Fruit fly (Drosophila melanogaster): ENCODE measurements around the gene Rcc1.

The Rcc1 gene

DNA sequence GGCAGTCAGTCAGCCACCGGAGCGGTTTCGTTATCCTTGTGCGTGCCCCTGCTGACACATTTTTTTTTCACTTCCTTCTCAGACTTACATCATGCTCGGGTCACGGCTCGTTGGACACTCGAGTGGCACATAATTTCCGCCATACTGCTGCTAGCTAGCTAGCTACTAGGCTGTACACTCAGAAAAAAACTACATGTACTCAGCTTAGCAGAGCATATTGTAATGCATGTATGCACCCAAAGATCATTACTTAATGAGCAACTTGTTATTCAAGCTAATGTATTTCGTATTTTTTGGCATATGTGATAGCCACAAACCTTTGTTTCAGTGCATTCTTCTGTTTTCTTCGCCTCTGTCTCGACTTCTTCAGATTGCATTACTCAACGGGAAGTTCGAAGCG is 31.8 kb upstream of the Rcc1 start (continued):
- no peak for TF ChIP-seq scrt (GFP tag; optimal IDR thresholded peaks at IDR 0.05)
- peak; percentile 47; the same call in 1 of the 2 replicates for TF ChIP-seq CG6689 (GFP tag; IDR thresholded peaks at IDR 0.05)
- no peak for TF ChIP-seq Blimp-1 (GFP tag; optimal IDR thresholded peaks at IDR 0.05)
- TF ChIP-seq sd (tag; optimal IDR thresholded peaks at IDR 0.05) = no peak
- TF ChIP-seq maf-S (GFP tag; optimal IDR thresholded peaks at IDR 0.05) = no peak
- no peak for TF ChIP-seq CG31388 (GFP tag; optimal IDR thresholded peaks at IDR 0.05)
- no peak for TF ChIP-seq NC2β (GFP tag; optimal IDR thresholded peaks at IDR 0.05)
- no peak for TF ChIP-seq crol (GFP tag; IDR thresholded peaks at IDR 0.05)
- peak in 1 of 2 experiments; percentile 20 for TF ChIP-seq chif (GFP tag; optimal IDR thresholded peaks at IDR 0.05)
- no peak for TF ChIP-seq E2f2 (GFP tag; IDR thresholded peaks at IDR 0.05)
- peak; percentile 19 for TF ChIP-seq Xbp1 (GFP tag; optimal IDR thresholded peaks at IDR 0.05)
- no peak for TF ChIP-seq eyg (GFP tag; optimal IDR thresholded peaks at IDR 0.05)
- TF ChIP-seq CG32772 (GFP tag; IDR thresholded peaks at IDR 0.05) = 0 out of 2 replicates have a peak, but pooled peaks have one; percentile 14
- 0 out of 2 replicates have a peak, but pooled peaks have one; percentile 5 for TF ChIP-seq Rfx (GFP tag; IDR thresholded peaks at IDR 0.05)
- no peak for TF ChIP-seq Dip3 (GFP tag; optimal IDR thresholded peaks at IDR 0.05)
- no peak for TF ChIP-seq CG5245 (GFP tag; optimal IDR thresholded peaks at IDR 0.05)
- peak; percentile 31 for TF ChIP-seq gem (tag; optimal IDR thresholded peaks at IDR 0.05)
- peak in 1 of 2 experiments; percentile 25 for TF ChIP-seq bsh (GFP tag; optimal IDR thresholded peaks at IDR 0.05)
- peak; percentile 1 for TF ChIP-seq CG7839 (tag; optimal IDR thresholded peaks at IDR 0.05)
- TF ChIP-seq CG12744 (GFP tag; optimal IDR thresholded peaks at IDR 0.05) = no peak
- no peak for TF ChIP-seq Doc3 (GFP tag; IDR thresholded peaks at IDR 0.05; ENCODE audit: partially characterized antibody)
- TF ChIP-seq CG16815 (GFP tag; optimal IDR thresholded peaks at IDR 0.05) = no peak
- TF ChIP-seq Camta (GFP tag; optimal IDR thresholded peaks at IDR 0.05) = no peak
- TF ChIP-seq dmrt11E (tag; optimal IDR thresholded peaks at IDR 0.05) = peak; percentile 29
- no peak for TF ChIP-seq CG12104 (GFP tag; optimal IDR thresholded peaks at IDR 0.05)
- no peak for TF ChIP-seq luna (GFP tag; optimal IDR thresholded peaks at IDR 0.05)
- TF ChIP-seq slbo (GFP tag; IDR thresholded peaks at IDR 0.05) = no peak
- TF ChIP-seq Bdp1 (GFP tag; optimal IDR thresholded peaks at IDR 0.05) = no peak
- no peak for TF ChIP-seq CG2889 (GFP tag; IDR thresholded peaks at IDR 0.05)
- peak; percentile 32 for TF ChIP-seq CG1603 (tag; optimal IDR thresholded peaks at IDR 0.05)
- TF ChIP-seq Oli (tag; optimal IDR thresholded peaks at IDR 0.05) = no peak
- no peak for TF ChIP-seq Dad (GFP tag; optimal IDR thresholded peaks at IDR 0.05)
- no peak for TF ChIP-seq wek (GFP tag; optimal IDR thresholded peaks at IDR 0.05)
- no peak for TF ChIP-seq NC2α (GFP tag; optimal IDR thresholded peaks at IDR 0.05)
- TF ChIP-seq chinmo (GFP tag; IDR thresholded peaks at IDR 0.05; ENCODE audit: partially characterized antibody) = no peak
- TF ChIP-seq tup (GFP tag; optimal IDR thresholded peaks at IDR 0.05) = no peak
- TF ChIP-seq ssp (GFP tag; IDR thresholded peaks at IDR 0.05) = no peak
- TF ChIP-seq CG4404 (GFP tag; IDR thresholded peaks at IDR 0.05) = peak; percentile 43
- TF ChIP-seq HmgD (GFP tag; optimal IDR thresholded peaks at IDR 0.05) = no peak
- no peak for TF ChIP-seq CG16779 (GFP tag; IDR thresholded peaks at IDR 0.05)
- no peak for TF ChIP-seq cad (GFP tag; optimal IDR thresholded peaks at IDR 0.05)
- no peak for TF ChIP-seq CG11085 (GFP tag; IDR thresholded peaks at IDR 0.05)
- no peak for TF ChIP-seq CG12391 (tag; optimal IDR thresholded peaks at IDR 0.05)
- no peak for TF ChIP-seq prd (optimal IDR thresholded peaks at IDR 0.05)
- peak; percentile 46; the same call in 2 of the 3 replicates for TF ChIP-seq prd (GFP tag; IDR thresholded peaks at IDR 0.05)
- TF ChIP-seq Oaz (GFP tag; IDR thresholded peaks at IDR 0.05) = no peak
- no peak for TF ChIP-seq Tbp (GFP tag; optimal IDR thresholded peaks at IDR 0.05)
- no peak for TF ChIP-seq Poxn (GFP tag; IDR thresholded peaks at IDR 0.05)
- TF ChIP-seq Fer1 (GFP tag; optimal IDR thresholded peaks at IDR 0.05) = no peak
- no peak for TF ChIP-seq Side (GFP tag; optimal IDR thresholded peaks at IDR 0.05)
- no peak for TF ChIP-seq BtbVII (GFP tag; optimal IDR thresholded peaks at IDR 0.05)
- TF ChIP-seq az2 (GFP tag; optimal IDR thresholded peaks at IDR 0.05) = no peak

All from whole organism, embryonic.